Fruit fly (Drosophila melanogaster) whole organism, prepupa: ENCODE data around the gene Sgs3.

Source experiments
- CG6792 ChIP-seq: fragments of 200-800 bp; sonication (Bioruptor generic); optimal IDR thresholded peaks from 3 replicates; lab custom pipeline; 2016; ENCODE audit warnings: missing biosample characterization, missing genetic modification characterization
- OdsH ChIP-seq: fragments of 200-800 bp; sonication (Bioruptor generic); optimal IDR thresholded peaks from 3 replicates; lab custom pipeline; 2016; ENCODE audit warnings: missing biosample characterization, missing genetic modification characterization
- net ChIP-seq: fragments of 200-800 bp; sonication (Bioruptor generic); optimal IDR thresholded peaks from 3 replicates; lab custom pipeline; 2016; ENCODE audit warnings: missing biosample characterization, missing genetic modification characterization
- svp ChIP-seq: fragments of 200-800 bp; sonication (Bioruptor generic); peaks from one replicate; lab custom pipeline; 2016; ENCODE audit warnings: missing biosample characterization, missing genetic modification characterization
- vri ChIP-seq: fragments of 200-800 bp; sonication (Bioruptor generic); optimal IDR thresholded peaks from 3 replicates; lab custom pipeline; 2016; ENCODE audit warnings: missing biosample characterization, mild to moderate bottlenecking, missing genetic modification characterization

DNA sequence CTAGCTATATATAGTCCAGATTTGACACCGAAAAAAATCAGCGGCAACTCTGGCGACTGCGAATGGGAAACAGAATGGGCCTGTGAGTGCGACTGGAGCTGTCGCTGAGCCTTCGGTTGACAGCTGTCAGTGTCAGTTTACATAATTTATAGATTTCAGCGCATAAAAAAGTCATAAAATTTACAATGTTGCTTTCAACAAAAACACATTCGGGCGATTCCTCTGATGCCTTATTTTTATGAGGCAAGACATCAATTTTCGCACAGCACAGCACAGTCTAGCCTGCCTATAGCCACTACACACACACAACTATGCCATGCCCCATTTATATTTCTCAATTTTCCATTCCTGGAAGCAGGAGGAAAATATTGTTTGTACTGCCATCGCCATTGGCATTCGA is 39.6 kb upstream of the Sgs3 start:
- no peak for TF ChIP-seq OdsH (GFP tag; lab: Kevin White, UChicago)
- TF ChIP-seq net (GFP tag; lab: Kevin White, UChicago): no peak
- no peak for TF ChIP-seq CG6792
- no peak for TF ChIP-seq svp (GFP tag; lab: Kevin White, UChicago)
- no peak for TF ChIP-seq vri (GFP tag; lab: Kevin White, UChicago)
